Worm (Caenorhabditis elegans) whole organism, young adult: ENCODE data around the gene parp-2.

Experiments used
- F23B12.7 ChIP-seq: sonication (generic microtip); optimal IDR thresholded peaks from 2 replicates; lab custom pipeline; 2017; ENCODE audit warnings: missing genetic modification characterization, mild to moderate bottlenecking, missing compliant biosample characterization, antibody characterized with exemption, moderate library complexity; ENCODE audit not compliant: insufficient read depth
- F49E8.2 ChIP-seq: sonication (generic microtip); optimal IDR thresholded peaks from 3 replicates; lab custom pipeline; 2017; ENCODE audit warnings: missing genetic modification characterization, mild to moderate bottlenecking, missing compliant biosample characterization, antibody characterized with exemption, moderate library complexity; ENCODE audit not compliant: insufficient read depth
- F52B5.7 ChIP-seq: sonication (generic microtip); optimal IDR thresholded peaks from 2 replicates; lab custom pipeline; 2016; ENCODE audit warnings: mild to moderate bottlenecking, missing genetic modification characterization, missing compliant biosample characterization
- Y53F4B.3 ChIP-seq: fragments of 200-800 bp; sonication (Bioruptor generic); IDR thresholded peaks from 2 replicates; pipeline ENCODE4 v1.3.6; 2022; ENCODE audit warnings: missing genetic modification reagents, missing genetic modification characterization, missing compliant biosample characterization
- Y95B8A.8 ChIP-seq: fragments of 200-800 bp; sonication (Bioruptor generic); IDR thresholded peaks from 2 replicates; pipeline ENCODE4 v1.3.6; 2022; ENCODE audit warnings: missing genetic modification reagents, missing genetic modification characterization, missing compliant biosample characterization
- bed-1 ChIP-seq: fragments of 200-800 bp; sonication (Bioruptor generic); IDR thresholded peaks from 2 replicates; pipeline ENCODE4 v1.3.6; 2022; ENCODE audit warnings: missing genetic modification reagents, missing genetic modification characterization, missing compliant biosample characterization
- hlh-12 ChIP-seq: sonication (generic microtip); optimal IDR thresholded peaks from 2 replicates; lab custom pipeline; 2016; ENCODE audit warnings: missing genetic modification characterization, missing compliant biosample characterization
- mes-4 ChIP-seq: sonication (generic microtip); optimal IDR thresholded peaks from 2 replicates; lab custom pipeline; 2016; ENCODE audit warnings: missing genotype, missing genetic modification characterization, missing compliant biosample characterization
- nfya-2 ChIP-seq: fragments of 200-800 bp; sonication (Bioruptor generic); IDR thresholded peaks from 2 replicates; pipeline ENCODE4 v1.3.6; 2022; ENCODE audit warnings: missing genetic modification reagents, missing genetic modification characterization, missing compliant biosample characterization
- nhr-80 ChIP-seq: sonication (generic microtip); optimal IDR thresholded peaks from 2 replicates; lab custom pipeline; 2016; ENCODE audit warnings: missing genetic modification characterization, missing compliant biosample characterization
- pha-4 ChIP-seq: fragments of 150-350 bp; sonication (generic microtip); optimal IDR thresholded peaks from 2 replicates; lab custom pipeline; 2014; ENCODE audit warnings: missing biosample characterization, missing genetic modification reagents, missing genetic modification characterization
- somi-1 ChIP-seq: fragments of 200-800 bp; sonication (Bioruptor generic); optimal IDR thresholded peaks from 2 replicates; lab custom pipeline; 2018; ENCODE audit warnings: mild to moderate bottlenecking, missing genetic modification characterization, missing compliant biosample characterization

- TF ChIP-seq Y53F4B.3 (GFP tag; lab: Robert Waterston, UW) = no peak
- no peak for TF ChIP-seq nfya-2
- TF ChIP-seq Y95B8A.8 (GFP tag; lab: Robert Waterston, UW) = no peak
- no peak for TF ChIP-seq hlh-12 (tag; lab: Kevin White, UChicago)
- TF ChIP-seq F49E8.2 (tag; lab: Kevin White, UChicago) = no peak
- TF ChIP-seq F52B5.7 = no peak
- TF ChIP-seq nhr-80 (tag; lab: Kevin White, UChicago) = peak; percentile 34
- no peak for TF ChIP-seq mes-4 (tag; lab: Kevin White, UChicago)
- no peak for TF ChIP-seq bed-1
- no peak for TF ChIP-seq pha-4 (tag; lab: Kevin White, UChicago)
- TF ChIP-seq somi-1 (GFP tag; lab: Kevin White, UChicago) = no peak
- no peak for TF ChIP-seq F23B12.7 (tag; lab: Kevin White, UChicago)
These were observed 7.3 kb downstream of the parp-2 start for ce11 chrII:9600022-9600722.
